Fruit fly (Drosophila melanogaster) whole organism, prepupa: ENCODE results near the gene CSN1b.

Experiments used
- CG16779 ChIP-seq: fragments of 200-800 bp; sonication (Bioruptor generic); optimal IDR thresholded peaks from 3 replicates; lab custom pipeline; 2017; ENCODE audit warnings: missing biosample characterization, mild to moderate bottlenecking, missing genetic modification characterization
- CG3919 ChIP-seq: fragments of 200-800 bp; sonication (Bioruptor generic); optimal IDR thresholded peaks from 3 replicates; lab custom pipeline; 2016; ENCODE audit warnings: missing biosample characterization, missing genetic modification characterization
- Eip93F ChIP-seq: fragments of 200-800 bp; sonication (Bioruptor generic); optimal IDR thresholded peaks from 2 replicates; lab custom pipeline; 2016; ENCODE audit warnings: missing biosample characterization, mild to moderate bottlenecking, missing genetic modification characterization
- fkh ChIP-seq: fragments of 200-800 bp; sonication (Bioruptor generic); optimal IDR thresholded peaks from 3 replicates; lab custom pipeline; 2017; ENCODE audit warnings: missing biosample characterization, mild to moderate bottlenecking, missing genetic modification characterization, moderate library complexity
- svp ChIP-seq: fragments of 200-800 bp; sonication (Bioruptor generic); peaks from one replicate; lab custom pipeline; 2016; ENCODE audit warnings: missing biosample characterization, missing genetic modification characterization

- TF ChIP-seq fkh: no peak
- no peak for TF ChIP-seq svp
- TF ChIP-seq CG16779 (tag; lab: Kevin White, UChicago): no peak
- no peak for TF ChIP-seq Eip93F (GFP tag; lab: Kevin White, UChicago)
- no peak for TF ChIP-seq CG3919 (GFP tag; lab: Kevin White, UChicago)
These were observed 51.3 kb downstream of the CSN1b start for dm6 chr3L:18853439-18853838.
